Fruit fly (Drosophila melanogaster): ENCODE measurements around the gene CG9593.

DNA sequence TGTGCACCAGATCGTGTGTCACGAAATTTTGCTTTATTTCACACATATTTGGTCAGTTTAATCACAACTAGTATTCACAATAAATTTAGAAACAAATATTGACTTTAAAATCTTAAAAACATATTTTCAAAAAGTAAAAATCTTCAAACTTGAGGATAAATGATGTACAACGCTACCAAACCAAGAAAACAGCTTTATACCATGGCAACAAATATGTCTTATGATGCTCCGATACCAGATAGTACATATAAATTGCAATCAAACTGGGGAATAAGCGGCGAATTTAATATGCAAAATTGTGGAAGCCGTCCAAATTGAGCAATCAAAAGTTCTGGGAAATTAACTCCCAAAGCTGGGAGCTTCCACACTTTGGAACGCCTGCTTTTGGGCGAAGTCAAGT, 34.7 kb upstream of the CG9593 start, which contains the start of gene CG5623:
- TF ChIP-seq fkh (GFP tag; optimal IDR thresholded peaks at IDR 0.05) (no peak), CG3919 (GFP tag; optimal IDR thresholded peaks at IDR 0.05) (no peak), CG6792 (GFP tag; optimal IDR thresholded peaks at IDR 0.05) (no peak), CG10631 (GFP tag; optimal IDR thresholded peaks at IDR 0.05) (no peak), cyc (GFP tag; optimal IDR thresholded peaks at IDR 0.05) (no peak), CG6276 (GFP tag; optimal IDR thresholded peaks at IDR 0.05) (no peak), salr (GFP tag; optimal IDR thresholded peaks at IDR 0.05) (no peak)
